Fruit fly (Drosophila melanogaster) whole organism, embryonic: ENCODE results near the gene CG34347.

ENCODE experiments used
- B-H1 ChIP-seq: fragments of 200-800 bp; sonication (Bioruptor generic); IDR thresholded peaks from 3 replicates; pipeline ENCODE4 v1.3.6; 2022; ENCODE audit warnings: missing biosample characterization, missing genetic modification characterization
- CG11456 ChIP-seq: fragments of 200-800 bp; sonication (Bioruptor generic); IDR thresholded peaks from 3 replicates; pipeline ENCODE4 v1.3.6; 2022; ENCODE audit warnings: missing biosample characterization, missing genetic modification characterization
- CG11695 ChIP-seq: fragments of 200-800 bp; sonication (Bioruptor generic); IDR thresholded peaks from 3 replicates; pipeline ENCODE4 v1.3.6; 2022; ENCODE audit warnings: missing biosample characterization, missing genetic modification characterization
- CG12104 ChIP-seq: fragments of 200-800 bp; sonication (Bioruptor generic); optimal IDR thresholded peaks from 3 replicates; lab custom pipeline; 2016; ENCODE audit warnings: missing biosample characterization, missing genetic modification characterization
- CG15696 ChIP-seq: fragments of 200-800 bp; sonication (Bioruptor generic); optimal IDR thresholded peaks from 2 replicates; lab custom pipeline; 2019; ENCODE audit warnings: missing biosample characterization, mild to moderate bottlenecking, missing genetic modification characterization, moderate library complexity
- CG2678 ChIP-seq: fragments of 200-800 bp; sonication (Bioruptor generic); optimal IDR thresholded peaks from 3 replicates; lab custom pipeline; 2019; ENCODE audit warnings: missing biosample characterization, mild to moderate bottlenecking, missing genetic modification characterization, moderate library complexity
- CG2712 ChIP-seq: fragments of 200-800 bp; optimal IDR thresholded peaks from 3 replicates; lab custom pipeline; 2019; ENCODE audit warnings: missing biosample characterization, mild to moderate bottlenecking, missing genetic modification characterization, moderate library complexity
- CG30020 ChIP-seq: fragments of 200-800 bp; optimal IDR thresholded peaks from 2 replicates; lab custom pipeline; 2019; ENCODE audit warnings: missing biosample characterization, mild to moderate bottlenecking, missing genetic modification characterization, moderate library complexity
- CG31441 ChIP-seq: fragments of 200-800 bp; sonication (Bioruptor generic); IDR thresholded peaks from 2 replicates; pipeline ENCODE4 v1.3.6; 2022; ENCODE audit warnings: missing biosample characterization, missing genetic modification characterization
- CG32772 ChIP-seq: fragments of 200-800 bp; sonication (Bioruptor generic); IDR thresholded peaks from 2 replicates; pipeline ENCODE4 v1.3.6; 2022; ENCODE audit warnings: missing biosample characterization, missing genetic modification characterization
- CG3281 ChIP-seq: fragments of 200-800 bp; sonication (Bioruptor generic); optimal IDR thresholded peaks from 3 replicates; lab custom pipeline; 2017; ENCODE audit warnings: missing biosample characterization, mild to moderate bottlenecking, missing genetic modification characterization
- CG4707 ChIP-seq: fragments of 200-800 bp; sonication (Bioruptor generic); optimal IDR thresholded peaks from 2 replicates; lab custom pipeline; 2018; ENCODE audit warnings: missing biosample characterization, mild to moderate bottlenecking, missing genetic modification characterization, moderate library complexity
- CG4730 ChIP-seq: fragments of 200-800 bp; sonication (Bioruptor generic); IDR thresholded peaks from 2 replicates; pipeline ENCODE4 v1.3.6; 2022; ENCODE audit warnings: missing biosample characterization, missing genetic modification characterization
- CG4854 ChIP-seq: fragments of 200-800 bp; sonication (Bioruptor generic); optimal IDR thresholded peaks from 2 replicates; lab custom pipeline; 2016; ENCODE audit warnings: missing biosample characterization, missing genetic modification characterization, inconsistent platforms
- CG6654 ChIP-seq: fragments of 200-800 bp; sonication (Bioruptor generic); optimal IDR thresholded peaks from 2 replicates; lab custom pipeline; 2017; ENCODE audit warnings: missing biosample characterization, mild to moderate bottlenecking, missing genetic modification characterization
- CG7357 ChIP-seq: fragments of 200-800 bp; sonication (Bioruptor generic); IDR thresholded peaks from 3 replicates; pipeline ENCODE4 v1.3.6; 2022; ENCODE audit warnings: missing biosample characterization, missing genetic modification characterization
- CG8089 ChIP-seq: fragments of 200-800 bp; sonication (Bioruptor generic); optimal IDR thresholded peaks from 3 replicates; lab custom pipeline; 2016; ENCODE audit warnings: missing biosample characterization, missing genetic modification characterization
- CG8359 ChIP-seq: fragments of 200-800 bp; sonication (Bioruptor generic); optimal IDR thresholded peaks from 2 replicates; lab custom pipeline; 2017; ENCODE audit warnings: missing biosample characterization, mild to moderate bottlenecking, missing genetic modification characterization, borderline replicate concordance
- CG8388 ChIP-seq: fragments of 200-800 bp; sonication (Bioruptor generic); optimal IDR thresholded peaks from 2 replicates; lab custom pipeline; 2019; ENCODE audit warnings: missing biosample characterization, mild to moderate bottlenecking, missing genetic modification characterization, moderate library complexity
- CG9215 ChIP-seq: fragments of 200-800 bp; sonication (Bioruptor generic); IDR thresholded peaks from 2 replicates; pipeline ENCODE4 v1.3.6; 2022; ENCODE audit warnings: missing biosample characterization, missing genetic modification characterization
- CG9727 ChIP-seq: fragments of 200-800 bp; sonication (Bioruptor generic); optimal IDR thresholded peaks from 3 replicates; lab custom pipeline; 2017; ENCODE audit warnings: missing biosample characterization, mild to moderate bottlenecking, missing genetic modification characterization
- CHES-1-like ChIP-seq: fragments of 200-800 bp; sonication (Bioruptor generic); optimal IDR thresholded peaks from 2 replicates; lab custom pipeline; 2016; ENCODE audit warnings: missing biosample characterization, missing genetic modification characterization
- Chrac-16 ChIP-seq: fragments of 200-800 bp; sonication (Bioruptor generic); optimal IDR thresholded peaks from 3 replicates; lab custom pipeline; 2016; ENCODE audit warnings: missing biosample characterization, missing genetic modification characterization
- CrebB ChIP-seq: fragments of 200-800 bp; sonication (Bioruptor generic); optimal IDR thresholded peaks from 3 replicates; lab custom pipeline; 2018; ENCODE audit warnings: missing biosample characterization, mild to moderate bottlenecking, missing genetic modification characterization
- D19A ChIP-seq: fragments of 200-800 bp; optimal IDR thresholded peaks from 3 replicates; lab custom pipeline; 2019; ENCODE audit warnings: missing biosample characterization, mild to moderate bottlenecking, missing genetic modification characterization, moderate library complexity
- Ets65A ChIP-seq: fragments of 200-800 bp; sonication (Bioruptor generic); peaks from one replicate; lab custom pipeline; 2016; ENCODE audit warnings: missing biosample characterization, missing genetic modification characterization
- Hand ChIP-seq: fragments of 200-800 bp; sonication (Bioruptor generic); optimal IDR thresholded peaks from 2 replicates; lab custom pipeline; 2017; ENCODE audit warnings: mild to moderate bottlenecking, missing biosample characterization, missing genetic modification reagents, missing genetic modification characterization
- Neu2 ChIP-seq: fragments of 200-800 bp; sonication (Bioruptor generic); optimal IDR thresholded peaks from 3 replicates; lab custom pipeline; 2016; ENCODE audit warnings: missing biosample characterization, missing genetic modification characterization, borderline replicate concordance
- Nf-YA ChIP-seq: fragments of 200-800 bp; sonication (Bioruptor generic); IDR thresholded peaks from 2 replicates; pipeline ENCODE4 v1.3.6; 2022; ENCODE audit warnings: missing biosample characterization, missing genetic modification characterization
- Rx ChIP-seq: fragments of 200-800 bp; sonication (Bioruptor generic); IDR thresholded peaks from 2 replicates; pipeline ENCODE4 v1.3.6; 2022; ENCODE audit warnings: missing biosample characterization, missing genetic modification characterization
- Spps ChIP-seq: fragments of 200-800 bp; sonication (Bioruptor generic); optimal IDR thresholded peaks from 2 replicates; lab custom pipeline; 2018; ENCODE audit warnings: missing biosample characterization, mild to moderate bottlenecking, missing genetic modification characterization
- ab ChIP-seq: fragments of 200-800 bp; sonication (Bioruptor generic); optimal IDR thresholded peaks from 2 replicates; lab custom pipeline; 2016; ENCODE audit warnings: missing biosample characterization, missing genetic modification characterization
- abd-A ChIP-seq: fragments of 200-800 bp; sonication (Bioruptor generic); optimal IDR thresholded peaks from 3 replicates; lab custom pipeline; 2019; ENCODE audit warnings: missing biosample characterization, mild to moderate bottlenecking, missing genetic modification characterization, moderate library complexity
- az2 ChIP-seq: fragments of 200-800 bp; sonication (Bioruptor generic); optimal IDR thresholded peaks from 3 replicates; lab custom pipeline; 2016; ENCODE audit warnings: missing biosample characterization, missing genetic modification characterization
- bowl ChIP-seq: fragments of 200-800 bp; sonication (Bioruptor generic); IDR thresholded peaks from 2 replicates; pipeline ENCODE4 v1.3.6; 2022; ENCODE audit warnings: missing biosample characterization, missing genetic modification characterization
- crp ChIP-seq, 2 experiments: fragments of 200-800 bp; sonication (Bioruptor generic); optimal IDR thresholded peaks; 2 replicates in 1 of 2; 3 replicates in 1 of 2; lab custom pipeline; 2017; ENCODE audit warnings: missing biosample characterization in 2 of 2, missing genetic modification characterization in 2 of 2, mild to moderate bottlenecking in 1 of 2, moderate library complexity in 1 of 2
- en ChIP-seq: fragments of 200-800 bp; sonication (Bioruptor generic); optimal IDR thresholded peaks from 2 replicates; lab custom pipeline; 2016; ENCODE audit warnings: missing biosample characterization, missing genetic modification characterization
- exex ChIP-seq: fragments of 200-800 bp; sonication (Bioruptor generic); optimal IDR thresholded peaks from 4 replicates; lab custom pipeline; 2018; ENCODE audit warnings: missing biosample characterization, mild to moderate bottlenecking, missing genetic modification characterization, moderate library complexity
- gce ChIP-seq: fragments of 200-800 bp; sonication (Bioruptor generic); IDR thresholded peaks from 3 replicates; pipeline ENCODE4 v1.3.6; 2022; ENCODE audit warnings: missing biosample characterization, missing genetic modification characterization
- gem ChIP-seq: fragments of 200-800 bp; sonication (Bioruptor generic); optimal IDR thresholded peaks from 2 replicates; lab custom pipeline; 2019; ENCODE audit warnings: missing biosample characterization, mild to moderate bottlenecking, missing genetic modification characterization, moderate library complexity
- hkb ChIP-seq, 2 experiments: fragments of 200-800 bp in 1 of 2; fragments of >200 bp in 1 of 2; sonication (Bioruptor generic) in 1 of 2; IDR thresholded peaks in 1 of 2; optimal IDR thresholded peaks in 1 of 2; 2 replicates each; pipeline versions ENCODE4 v1.3.6 to Lab custom; 2017 to 2022; ENCODE audit warnings: missing biosample characterization in 1 of 2, missing genetic modification characterization in 1 of 2
- lmd ChIP-seq: fragments of 200-800 bp; sonication (Bioruptor generic); IDR thresholded peaks from 2 replicates; pipeline ENCODE4 v1.3.6; 2022; ENCODE audit warnings: missing biosample characterization, missing genetic modification characterization
- lola ChIP-seq, 3 experiments: fragments of >200 bp in 2 of 3; fragments of 200-800 bp in 1 of 3; sonication (Bioruptor generic) in 1 of 3; optimal IDR thresholded peaks; 2 replicates each; lab custom pipeline; 2017 to 2019; ENCODE audit warnings: missing biosample characterization in 3 of 3, missing genetic modification characterization in 3 of 3, mild to moderate bottlenecking in 1 of 3, moderate library complexity in 1 of 3
- mld ChIP-seq: fragments of 200-800 bp; sonication (Bioruptor generic); IDR thresholded peaks from 3 replicates; pipeline ENCODE4 v1.3.6; 2022; ENCODE audit warnings: missing biosample characterization, missing genetic modification characterization; ENCODE audit not compliant: partially characterized antibody
- salm ChIP-seq: fragments of 200-800 bp; sonication (Bioruptor generic); optimal IDR thresholded peaks from 2 replicates; lab custom pipeline; 2018; ENCODE audit warnings: missing biosample characterization, mild to moderate bottlenecking, missing genetic modification characterization
- scrt ChIP-seq: fragments of 200-800 bp; sonication (Bioruptor generic); optimal IDR thresholded peaks from 2 replicates; lab custom pipeline; 2018; ENCODE audit warnings: missing biosample characterization, mild to moderate bottlenecking, missing genetic modification characterization, moderate library complexity
- sna ChIP-seq: fragments of 200-800 bp; sonication (Bioruptor generic); IDR thresholded peaks from 2 replicates; pipeline ENCODE4 v1.3.6; 2022; ENCODE audit warnings: missing biosample characterization, missing genetic modification characterization; ENCODE audit not compliant: partially characterized antibody
- stc ChIP-seq: fragments of 200-800 bp; sonication (Bioruptor generic); IDR thresholded peaks from 2 replicates; pipeline ENCODE4 v1.3.6; 2022; ENCODE audit warnings: missing biosample characterization, missing genetic modification characterization
- sug ChIP-seq: fragments of 200-800 bp; optimal IDR thresholded peaks from 2 replicates; lab custom pipeline; 2019; ENCODE audit warnings: missing biosample characterization, mild to moderate bottlenecking, missing genetic modification characterization, moderate library complexity
- zen ChIP-seq: fragments of 200-800 bp; sonication (Bioruptor generic); optimal IDR thresholded peaks from 3 replicates; lab custom pipeline; 2018; ENCODE audit warnings: missing biosample characterization, mild to moderate bottlenecking, missing genetic modification characterization, moderate library complexity

CG34347 gene

dm6 chr3R:31325055-31325454 lies 14.1 kb downstream of the CG34347 start:
- TF ChIP-seq salm (tag; lab: Kevin White, UChicago) = peak; percentile 12
- TF ChIP-seq CG15696 (tag; lab: Kevin White, UChicago) = peak; percentile 17
- peak; percentile 61 for TF ChIP-seq CG9727 (GFP tag; lab: Kevin White, UChicago)
- TF ChIP-seq CG32772 (GFP tag; lab: Robert Waterston, UW) = peak; percentile 73
- TF ChIP-seq Rx (GFP tag; lab: Robert Waterston, UW) = peak; percentile 61
- TF ChIP-seq Neu2 (GFP tag; lab: Kevin White, UChicago) = no peak
- TF ChIP-seq gce (GFP tag; lab: Robert Waterston, UW) = peak; percentile 81; the same call in 2 of the 3 replicates
- peak; percentile 64 for TF ChIP-seq Spps
- TF ChIP-seq en (GFP tag; lab: Kevin White, UChicago) = no peak
- no peak for TF ChIP-seq hkb (optimal IDR thresholded peaks at IDR 0.05; lab: Kevin White, UChicago)
- TF ChIP-seq hkb (GFP tag; IDR thresholded peaks at IDR 0.05; lab: Robert Waterston, UW) = peak; percentile 86
- peak; percentile 29 for TF ChIP-seq sug (tag; lab: Kevin White, UChicago)
- peak; percentile 50 for TF ChIP-seq CG6654 (GFP tag; lab: Kevin White, UChicago)
- TF ChIP-seq CG4854 (GFP tag; lab: Kevin White, UChicago) = peak; percentile 49
- 0 out of 2 replicates have a peak, but pooled peaks have one; percentile 48 for TF ChIP-seq bowl
- TF ChIP-seq CG12104 (GFP tag; lab: Kevin White, UChicago) = peak; percentile 48
- peak; percentile 74 for TF ChIP-seq az2 (GFP tag; lab: Kevin White, UChicago)
- TF ChIP-seq Hand (GFP tag; lab: Kevin White, UChicago) = no peak
- TF ChIP-seq CG7357 (GFP tag; lab: Robert Waterston, UW) = peak; percentile 51; the same call in 1 of the 3 replicates
- TF ChIP-seq gem (tag; lab: Kevin White, UChicago) = peak; percentile 81
- no peak for TF ChIP-seq mld (GFP tag; lab: Robert Waterston, UW)
- TF ChIP-seq lmd = peak; percentile 77
- peak; percentile 63 for TF ChIP-seq CG3281 (GFP tag; lab: Kevin White, UChicago)
- TF ChIP-seq CrebB (tag; lab: Kevin White, UChicago) = no peak
- peak; percentile 83 for TF ChIP-seq Nf-YA (GFP tag; lab: Robert Waterston, UW)
- TF ChIP-seq CG2712 (tag; lab: Kevin White, UChicago) = peak; percentile 80
- no peak for TF ChIP-seq exex (tag; lab: Kevin White, UChicago)
- peak; percentile 32 for TF ChIP-seq Chrac-16
- TF ChIP-seq sna (GFP tag; lab: Robert Waterston, UW) = no peak
- TF ChIP-seq CG4707 (GFP tag; lab: Kevin White, UChicago) = peak; percentile 31
- peak; percentile 74 for TF ChIP-seq scrt
- TF ChIP-seq stc (GFP tag; lab: Robert Waterston, UW) = peak; percentile 80
- TF ChIP-seq crp (GFP tag; optimal IDR thresholded peaks at IDR 0.05; lab: Kevin White, UChicago) = no peak
- peak; percentile 59 for TF ChIP-seq CG8388
- TF ChIP-seq CG8359 (GFP tag; lab: Kevin White, UChicago) = peak; percentile 57
- peak; percentile 95 for TF ChIP-seq Ets65A (GFP tag; lab: Kevin White, UChicago)
- peak in 1 of 3 experiments; percentile 45 for TF ChIP-seq lola (GFP tag; optimal IDR thresholded peaks at IDR 0.05; lab: Kevin White, UChicago)
- TF ChIP-seq abd-A = no peak
- TF ChIP-seq CG2678 = peak; percentile 85
- TF ChIP-seq B-H1 = peak; percentile 70
- TF ChIP-seq D19A = peak; percentile 66
- TF ChIP-seq CG30020 = no peak
- peak; percentile 37; the same call in 1 of the 2 replicates for TF ChIP-seq CG9215 (GFP tag; lab: Robert Waterston, UW)
- no peak for TF ChIP-seq ab (GFP tag; lab: Kevin White, UChicago)
- TF ChIP-seq CG31441 = peak; percentile 82
- 0 out of 3 replicates have a peak, but pooled peaks have one; percentile 44 for TF ChIP-seq CG11456
- TF ChIP-seq CHES-1-like (GFP tag; lab: Kevin White, UChicago) = no peak
- no peak for TF ChIP-seq CG8089 (GFP tag; lab: Kevin White, UChicago)
- TF ChIP-seq CG4730 (GFP tag; lab: Robert Waterston, UW) = peak; percentile 72
- TF ChIP-seq zen (tag; lab: Kevin White, UChicago) = peak; percentile 63
- TF ChIP-seq CG11695 = peak; percentile 68; the same call in 2 of the 3 replicates
